Worm (Caenorhabditis elegans): Measurements from ENCODE around the gene mam-7.

The mam-7 gene

ce11 chrIII:9920764-9921163 lies 27.8 kb downstream of the mam-7 start, which contains the start of gene F40F12.3:
Gene F40F12.3, minus strand, starts transcription at chrIII:9920864.
- TF ChIP-seq zip-4 (GFP tag; optimal IDR thresholded peaks at IDR 0.05): no peak
- no peak for TF ChIP-seq nhr-77 (tag; optimal IDR thresholded peaks at IDR 0.05)
- TF ChIP-seq fkh-8 (tag; optimal IDR thresholded peaks at IDR 0.05): no peak
- no peak for TF ChIP-seq aha-1 (tag; optimal IDR thresholded peaks at IDR 0.05)
- no peak for TF ChIP-seq irx-1 (tag; optimal IDR thresholded peaks at IDR 0.05)
- TF ChIP-seq rnt-1 (tag; optimal IDR thresholded peaks at IDR 0.05): no peak
- TF ChIP-seq nhr-71 (tag; optimal IDR thresholded peaks at IDR 0.05): no peak
- no peak for TF ChIP-seq unc-130 (tag; optimal IDR thresholded peaks at IDR 0.05)
- no peak for TF ChIP-seq tlp-1 (tag; optimal IDR thresholded peaks at IDR 0.05)
- TF ChIP-seq snpc-4 (tag; optimal IDR thresholded peaks at IDR 0.05): no peak
- TF ChIP-seq elt-3 (tag; optimal IDR thresholded peaks at IDR 0.05): no peak
- no peak for TF ChIP-seq ztf-11 (tag; optimal IDR thresholded peaks at IDR 0.05)
- TF ChIP-seq mep-1 (tag; optimal IDR thresholded peaks at IDR 0.05): no peak
- TF ChIP-seq sptf-1 (tag; optimal IDR thresholded peaks at IDR 0.05): no peak
- TF ChIP-seq ceh-88 (GFP tag; IDR thresholded peaks at IDR 0.05): no peak
- TF ChIP-seq zag-1 (tag; optimal IDR thresholded peaks at IDR 0.05): no peak

ce11 chrIII:9922310-9922709 lies 29.4 kb downstream of the mam-7 start:
- no peak for TF ChIP-seq mab-9 (GFP tag; IDR thresholded peaks at IDR 0.05)
- TF ChIP-seq unc-30 (tag; optimal IDR thresholded peaks at IDR 0.05): no peak
- no peak for TF ChIP-seq nhr-11 (tag; optimal IDR thresholded peaks at IDR 0.05)
- no peak for TF ChIP-seq pag-3 (tag; optimal IDR thresholded peaks at IDR 0.05; ENCODE audit: borderline replicate concordance, insufficient read depth)
- TF ChIP-seq blmp-1 (tag; optimal IDR thresholded peaks at IDR 0.05): no peak

- TF ChIP-seq grh-1 (GFP tag; IDR thresholded peaks at IDR 0.05): no peak
- TF ChIP-seq nhr-28 (tag; optimal IDR thresholded peaks at IDR 0.05): no peak
- no peak for TF ChIP-seq nhr-77 (tag; optimal IDR thresholded peaks at IDR 0.05)
- TF ChIP-seq nhr-12 (tag; optimal IDR thresholded peaks at IDR 0.05): no peak
- TF ChIP-seq F16B12.6 (tag; optimal IDR thresholded peaks at IDR 0.05): no peak
- TF ChIP-seq fkh-4 (tag; optimal IDR thresholded peaks at IDR 0.05; ENCODE audit: borderline replicate concordance): no peak
- TF ChIP-seq lin-39 (tag; optimal IDR thresholded peaks at IDR 0.05): no peak
- TF ChIP-seq nhr-47 (tag; optimal IDR thresholded peaks at IDR 0.05): no peak
- no peak for TF ChIP-seq ets-5 (GFP tag; IDR thresholded peaks at IDR 0.05)
- no peak for TF ChIP-seq nhr-71 (tag; optimal IDR thresholded peaks at IDR 0.05)
- TF ChIP-seq mef-2 (tag; optimal IDR thresholded peaks at IDR 0.05): no peak
- TF ChIP-seq ceh-8 (GFP tag; optimal IDR thresholded peaks at IDR 0.05): no peak
- no peak for TF ChIP-seq nhr-90 (tag; optimal IDR thresholded peaks at IDR 0.05; ENCODE audit: poor library complexity)
Measured at ce11 chrIII:9922874-9923273, 29.9 kb downstream of the mam-7 start, which contains the start of gene cbp-2. Gene cbp-2, plus strand, starts transcription at chrIII:9923174.

- TF ChIP-seq nhr-237 (tag; optimal IDR thresholded peaks at IDR 0.05): no peak
Measured at ce11 chrIII:9926650-9927049, 33.7 kb downstream of the mam-7 start, which contains the start of gene ttr-3. Gene ttr-3, minus strand, starts transcription at chrIII:9926750.

- TF ChIP-seq dsc-1 (tag; optimal IDR thresholded peaks at IDR 0.05): no peak
- no peak for TF ChIP-seq egl-27 (tag; optimal IDR thresholded peaks at IDR 0.05)
- TF ChIP-seq hlh-17 (GFP tag; optimal IDR thresholded peaks at IDR 0.05; ENCODE audit: borderline replicate concordance): no peak
- no peak for TF ChIP-seq skn-1 (tag; optimal IDR thresholded peaks at IDR 0.05)
- TF ChIP-seq nhr-28 (tag; optimal IDR thresholded peaks at IDR 0.05): no peak
- no peak for TF ChIP-seq aha-1 (tag; optimal IDR thresholded peaks at IDR 0.05)
- TF ChIP-seq C16A3.4 (tag; optimal IDR thresholded peaks at IDR 0.05): no peak
- TF ChIP-seq pag-3 (tag; optimal IDR thresholded peaks at IDR 0.05; ENCODE audit: borderline replicate concordance, insufficient read depth): no peak
- TF ChIP-seq alr-1 (tag; optimal IDR thresholded peaks at IDR 0.05; ENCODE audit: borderline replicate concordance): no peak
- TF ChIP-seq ces-1 (GFP tag; optimal IDR thresholded peaks at IDR 0.05): no peak
- no peak for TF ChIP-seq C04F5.9 (tag; optimal IDR thresholded peaks at IDR 0.05)
- no peak for TF ChIP-seq swsn-7 (tag; optimal IDR thresholded peaks at IDR 0.05)
- peak; percentile 67 for TF ChIP-seq lin-14 (GFP tag; optimal IDR thresholded peaks at IDR 0.05)
- TF ChIP-seq elt-3 (tag; optimal IDR thresholded peaks at IDR 0.05): peak in 2 of 6 experiments; percentile 46 to 56
- TF ChIP-seq ceh-8 (GFP tag; optimal IDR thresholded peaks at IDR 0.05): no peak
- TF ChIP-seq lir-3 (tag; optimal IDR thresholded peaks at IDR 0.05; ENCODE audit: poor library complexity): no peak
- TF ChIP-seq lin-35 (GFP tag; optimal IDR thresholded peaks at IDR 0.05): no peak
- no peak for TF ChIP-seq unc-86 (tag; optimal IDR thresholded peaks at IDR 0.05)
- TF ChIP-seq lin-13 (GFP tag; optimal IDR thresholded peaks at IDR 0.05): no peak
Measured at ce11 chrIII:9927378-9927777, 34.4 kb downstream of the mam-7 start, which contains the start of gene ttr-2. Gene ttr-2, plus strand, starts transcription at chrIII:9927769.
